Worm (Caenorhabditis elegans) whole organism, young adult: ENCODE measurements around the gene sel-7.

Experiments
- dpff-1 ChIP-seq: sonication (generic microtip); optimal IDR thresholded peaks from 2 replicates; lab custom pipeline; 2017; ENCODE audit warnings: mild to moderate bottlenecking, missing genetic modification characterization, missing compliant biosample characterization
- snpc-1.3 ChIP-seq: sonication (generic microtip); optimal IDR thresholded peaks from 2 replicates; lab custom pipeline; 2017; ENCODE audit warnings: missing genetic modification characterization, mild to moderate bottlenecking, missing compliant biosample characterization, antibody characterized with exemption, moderate library complexity, missing genotype, missing genetic modification reagents; ENCODE audit not compliant: insufficient read depth
- somi-1 ChIP-seq: fragments of 200-800 bp; sonication (Bioruptor generic); optimal IDR thresholded peaks from 2 replicates; lab custom pipeline; 2018; ENCODE audit warnings: mild to moderate bottlenecking, missing genetic modification characterization, missing compliant biosample characterization
- xnd-1 ChIP-seq: sonication (generic microtip); optimal IDR thresholded peaks from 2 replicates; lab custom pipeline; 2016; ENCODE audit warnings: missing genotype, missing genetic modification reagents, missing genetic modification characterization, missing compliant biosample characterization
- ztf-6 ChIP-seq: fragments of 200-800 bp; sonication (Bioruptor generic); IDR thresholded peaks from 2 replicates; pipeline ENCODE4 v1.3.6; 2022; ENCODE audit warnings: missing genetic modification reagents, missing genetic modification characterization, missing compliant biosample characterization

ce11 chrX:14287888-14288287 is 52.4 kb downstream of the sel-7 start:
- TF ChIP-seq ztf-6 (no peak), xnd-1 (no peak), somi-1 (GFP tag; lab: Kevin White, UChicago) (no peak), dpff-1 (tag; lab: Kevin White, UChicago) (no peak), snpc-1.3 (tag; lab: Kevin White, UChicago) (no peak)
